Worm (Caenorhabditis elegans) whole organism, early embryonic: ENCODE measurements around the gene srlf-7.

Source experiments
- ama-1 ChIP-seq: fragments of 150-350 bp; optimal IDR thresholded peaks from 2 replicates; lab custom pipeline; 2014
- ceh-13 ChIP-seq: fragments of 200-800 bp; sonication (Bioruptor generic); optimal IDR thresholded peaks from 2 replicates; lab custom pipeline; 2018; ENCODE audit warnings: mild to moderate bottlenecking, missing genetic modification characterization, missing compliant biosample characterization
- flt-1 ChIP-seq: fragments of 200-800 bp; sonication (Bioruptor generic); IDR thresholded peaks from 2 replicates; pipeline ENCODE4 v1.3.6; 2022; ENCODE audit warnings: missing genetic modification characterization, missing compliant biosample characterization
- pes-1 ChIP-seq: fragments of 200-800 bp; sonication (Bioruptor generic); IDR thresholded peaks from 2 replicates; pipeline ENCODE4 v1.3.6; 2022; ENCODE audit warnings: missing genetic modification reagents, missing genetic modification characterization, missing compliant biosample characterization
- tra-4 ChIP-seq: sonication (generic microtip); optimal IDR thresholded peaks from 2 replicates; lab custom pipeline; 2017; ENCODE audit warnings: missing genetic modification characterization, missing compliant biosample characterization

DNA sequence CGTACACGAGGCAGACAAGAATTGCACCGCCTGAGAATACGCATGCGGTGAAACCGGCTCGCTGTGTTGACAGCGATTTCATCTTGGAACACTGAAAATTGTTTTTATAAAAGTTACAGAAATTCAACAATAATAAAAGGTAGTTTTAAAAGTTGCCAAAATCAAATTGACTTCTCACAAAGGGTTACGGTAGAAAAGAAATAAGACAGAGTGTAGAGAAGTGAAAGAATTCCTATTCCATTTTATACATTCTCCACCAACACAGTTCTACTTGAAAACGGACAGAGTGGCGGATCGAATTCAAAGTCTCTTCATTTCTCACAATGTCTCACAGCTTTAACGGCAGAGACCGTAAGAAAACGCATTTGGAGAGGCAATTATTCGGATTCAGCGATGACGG, 36.7 kb upstream of the srlf-7 start, which contains the start of gene col-113:
- no peak for TF ChIP-seq ama-1 (lab: Kevin White, UChicago)
- TF ChIP-seq pes-1 (GFP tag; lab: Robert Waterston, UW), result no peak
- no peak for TF ChIP-seq flt-1
- no peak for TF ChIP-seq ceh-13 (GFP tag; lab: Kevin White, UChicago)
- TF ChIP-seq tra-4 (tag; lab: Kevin White, UChicago), result no peak
